Fruit fly (Drosophila melanogaster) S2 (cell line): ENCODE data around the gene CG9776.

Source experiments
- CG8478 ChIP-seq: fragments of >200 bp; optimal IDR thresholded peaks from 2 replicates; lab custom pipeline; 2018
- CTCF ChIP-seq, 2 experiments: fragments of >200 bp; optimal IDR thresholded peaks; 2 replicates each; lab custom pipeline; 2018

dm6 chr3R:4350199-4350598 lies 16.3 kb upstream of the CG9776 start:
- TF ChIP-seq CG8478 (lab: Kevin White, UChicago) (no peak), CTCF (optimal IDR thresholded peaks at IDR 0.05; lab: Kevin White, UChicago) (no peak)
